Worm (Caenorhabditis elegans) whole organism, young adult: Measurements from ENCODE around the gene ifet-1.
A peak's percentile ranks its signal among the peaks of the same experiment; 100 is the strongest.

Experiments used
- B0035.1 ChIP-seq: sonication (generic microtip); optimal IDR thresholded peaks from 2 replicates; lab custom pipeline; 2016; ENCODE audit warnings: missing genetic modification characterization, mild to moderate bottlenecking, missing compliant biosample characterization, missing genotype, missing genetic modification reagents
- C06A6.2 ChIP-seq: fragments of 200-800 bp; sonication (Bioruptor generic); conservative IDR thresholded peaks from 2 replicates; pipeline ENCODE4 v1.3.6; 2022; ENCODE audit warnings: missing genetic modification characterization, missing compliant biosample characterization
- C17E4.6 ChIP-seq: fragments of 200-800 bp; sonication (Bioruptor generic); IDR thresholded peaks from 2 replicates; pipeline ENCODE4 v1.3.6; 2022; ENCODE audit warnings: missing genetic modification reagents, missing genetic modification characterization, missing compliant biosample characterization
- D2030.7 ChIP-seq: fragments of 200-800 bp; sonication (Bioruptor generic); IDR thresholded peaks from 2 replicates; pipeline ENCODE4 v1.3.6; 2022; ENCODE audit warnings: missing genetic modification reagents, missing genetic modification characterization, missing compliant biosample characterization
- F37B4.10 ChIP-seq: fragments of 200-800 bp; sonication (Bioruptor generic); IDR thresholded peaks from 2 replicates; pipeline ENCODE4 v1.3.6; 2022; ENCODE audit warnings: missing genetic modification characterization, missing compliant biosample characterization
- F49E8.2 ChIP-seq: sonication (generic microtip); optimal IDR thresholded peaks from 3 replicates; lab custom pipeline; 2017; ENCODE audit warnings: missing genetic modification characterization, mild to moderate bottlenecking, missing compliant biosample characterization, antibody characterized with exemption, moderate library complexity; ENCODE audit not compliant: insufficient read depth
- F52B5.7 ChIP-seq: sonication (generic microtip); optimal IDR thresholded peaks from 2 replicates; lab custom pipeline; 2016; ENCODE audit warnings: mild to moderate bottlenecking, missing genetic modification characterization, missing compliant biosample characterization
- F57C9.4 ChIP-seq: sonication (generic microtip); optimal IDR thresholded peaks from 2 replicates; lab custom pipeline; 2017; ENCODE audit warnings: mild to moderate bottlenecking, missing genetic modification characterization, missing compliant biosample characterization
- K11D2.4 ChIP-seq: fragments of 200-800 bp; sonication (Bioruptor generic); IDR thresholded peaks from 2 replicates; pipeline ENCODE4 v1.3.6; 2022; ENCODE audit warnings: missing genetic modification reagents, missing genetic modification characterization, missing compliant biosample characterization
- Y79H2A.3 ChIP-seq: fragments of 200-800 bp; sonication (Bioruptor generic); conservative IDR thresholded peaks from 2 replicates; pipeline ENCODE4 v1.3.6; 2022; ENCODE audit warnings: missing genetic modification reagents, missing genetic modification characterization, missing compliant biosample characterization
- akir-1 ChIP-seq: fragments of 200-800 bp; sonication (Bioruptor generic); optimal IDR thresholded peaks from 2 replicates; lab custom pipeline; 2018; ENCODE audit warnings: mild to moderate bottlenecking, missing genetic modification characterization, moderate library complexity, missing compliant biosample characterization
- aptf-3 ChIP-seq: fragments of 200-800 bp; sonication (Bioruptor generic); IDR thresholded peaks from 2 replicates; pipeline ENCODE4 v1.3.6; 2022; ENCODE audit warnings: missing genetic modification characterization, missing compliant biosample characterization
- bed-2 ChIP-seq: fragments of 200-800 bp; sonication (Bioruptor generic); IDR thresholded peaks from 2 replicates; pipeline ENCODE4 v1.3.6; 2022; ENCODE audit warnings: missing genetic modification reagents, missing genetic modification characterization, missing compliant biosample characterization
- ccch-3 ChIP-seq: fragments of 200-800 bp; sonication (Bioruptor generic); optimal IDR thresholded peaks from 2 replicates; lab custom pipeline; 2018; ENCODE audit warnings: mild to moderate bottlenecking, missing genetic modification characterization, missing compliant biosample characterization
- ceh-100 ChIP-seq: fragments of 200-800 bp; sonication (Bioruptor generic); IDR thresholded peaks from 2 replicates; pipeline ENCODE4 v1.3.6; 2022; ENCODE audit warnings: missing genetic modification reagents, missing genetic modification characterization, missing compliant biosample characterization
- ceh-58 ChIP-seq: fragments of 200-800 bp; sonication (Bioruptor generic); IDR thresholded peaks from 2 replicates; pipeline ENCODE4 v1.3.6; 2022; ENCODE audit warnings: missing genetic modification characterization, missing compliant biosample characterization
- egl-18 ChIP-seq: fragments of 200-800 bp; sonication (Bioruptor generic); IDR thresholded peaks from 2 replicates; pipeline ENCODE4 v1.3.6; 2022; ENCODE audit warnings: missing genetic modification reagents, missing genetic modification characterization, missing compliant biosample characterization
- egl-44 ChIP-seq: fragments of 200-800 bp; sonication (Bioruptor generic); IDR thresholded peaks from 2 replicates; pipeline ENCODE4 v1.3.6; 2022; ENCODE audit warnings: missing genetic modification reagents, missing genetic modification characterization, missing compliant biosample characterization
- ets-4 ChIP-seq: fragments of 200-800 bp; sonication (Bioruptor generic); optimal IDR thresholded peaks from 2 replicates; lab custom pipeline; 2018; ENCODE audit warnings: mild to moderate bottlenecking, missing genetic modification characterization, missing compliant biosample characterization
- him-1 ChIP-seq: sonication (generic microtip); optimal IDR thresholded peaks from 2 replicates; lab custom pipeline; 2016; ENCODE audit warnings: missing genotype, missing genetic modification reagents, missing genetic modification characterization, missing compliant biosample characterization
- hmg-20 ChIP-seq: fragments of 200-800 bp; sonication (Bioruptor generic); IDR thresholded peaks from 2 replicates; pipeline ENCODE4 v1.3.6; 2022; ENCODE audit warnings: missing genetic modification reagents, missing genetic modification characterization, missing compliant biosample characterization
- lag-1 ChIP-seq: fragments of 200-800 bp; sonication (Bioruptor generic); IDR thresholded peaks from 2 replicates; pipeline ENCODE4 v1.3.6; 2022; ENCODE audit warnings: missing genetic modification reagents, missing genetic modification characterization, missing compliant biosample characterization
- lin-26 ChIP-seq: fragments of 200-800 bp; sonication (Bioruptor generic); IDR thresholded peaks from 2 replicates; pipeline ENCODE4 v1.3.6; 2022; ENCODE audit warnings: missing genetic modification reagents, missing genetic modification characterization, missing compliant biosample characterization
- lsl-1 ChIP-seq: fragments of 200-800 bp; sonication (Bioruptor generic); optimal IDR thresholded peaks from 2 replicates; lab custom pipeline; 2018; ENCODE audit warnings: mild to moderate bottlenecking, missing genetic modification characterization, moderate library complexity, missing compliant biosample characterization
- madf-3 ChIP-seq: fragments of 200-800 bp; sonication (Bioruptor generic); IDR thresholded peaks from 2 replicates; pipeline ENCODE4 v1.3.6; 2022; ENCODE audit warnings: missing genetic modification reagents, missing genetic modification characterization, missing compliant biosample characterization
- mes-4 ChIP-seq: sonication (generic microtip); optimal IDR thresholded peaks from 2 replicates; lab custom pipeline; 2016; ENCODE audit warnings: missing genotype, missing genetic modification characterization, missing compliant biosample characterization
- mxl-1 ChIP-seq: sonication (generic microtip); optimal IDR thresholded peaks from 2 replicates; lab custom pipeline; 2016; ENCODE audit warnings: missing genetic modification characterization, missing compliant biosample characterization
- nfya-2 ChIP-seq: fragments of 200-800 bp; sonication (Bioruptor generic); IDR thresholded peaks from 2 replicates; pipeline ENCODE4 v1.3.6; 2022; ENCODE audit warnings: missing genetic modification reagents, missing genetic modification characterization, missing compliant biosample characterization
- nhr-80 ChIP-seq: sonication (generic microtip); optimal IDR thresholded peaks from 2 replicates; lab custom pipeline; 2016; ENCODE audit warnings: missing genetic modification characterization, missing compliant biosample characterization
- nhr-90 ChIP-seq: sonication (generic microtip); optimal IDR thresholded peaks from 2 replicates; lab custom pipeline; 2016; ENCODE audit warnings: missing genotype, mild to moderate bottlenecking, missing genetic modification characterization, missing compliant biosample characterization
- sea-2 ChIP-seq: fragments of 200-800 bp; sonication (Bioruptor generic); IDR thresholded peaks from 2 replicates; pipeline ENCODE4 v1.3.6; 2022; ENCODE audit warnings: missing genetic modification characterization, missing compliant biosample characterization
- snpc-3.4 ChIP-seq: sonication (generic microtip); optimal IDR thresholded peaks from 2 replicates; lab custom pipeline; 2017; ENCODE audit warnings: missing genetic modification characterization, mild to moderate bottlenecking, missing compliant biosample characterization, antibody characterized with exemption, moderate library complexity, missing genotype, missing genetic modification reagents
- tbp1 ChIP-seq: fragments of 200-800 bp; sonication (Bioruptor generic); optimal IDR thresholded peaks from 2 replicates; lab custom pipeline; 2018; ENCODE audit warnings: mild to moderate bottlenecking, missing genetic modification characterization, missing compliant biosample characterization
- ztf-26 ChIP-seq: sonication (generic microtip); optimal IDR thresholded peaks from 2 replicates; lab custom pipeline; 2017; ENCODE audit warnings: missing genetic modification characterization, missing compliant biosample characterization
- ztf-6 ChIP-seq: fragments of 200-800 bp; sonication (Bioruptor generic); IDR thresholded peaks from 2 replicates; pipeline ENCODE4 v1.3.6; 2022; ENCODE audit warnings: missing genetic modification reagents, missing genetic modification characterization, missing compliant biosample characterization

The ifet-1 gene

ce11 chrIII:4468390-4468789 is 6.6 kb downstream of the ifet-1 start:
- peak; percentile 72 for TF ChIP-seq nhr-80 (tag; lab: Kevin White, UChicago)
- no peak for TF ChIP-seq ets-4 (GFP tag; lab: Kevin White, UChicago)

ce11 chrIII:4467277-4467676 is 7.7 kb downstream of the ifet-1 start, which contains the start of gene ndg-4:
Gene ndg-4, minus strand, starts transcription at chrIII:4467377.
- TF ChIP-seq hmg-20 (GFP tag; lab: Robert Waterston, UW) = no peak
- TF ChIP-seq lsl-1 (GFP tag; lab: Kevin White, UChicago) = no peak
- TF ChIP-seq mes-4 (tag; lab: Kevin White, UChicago) = no peak

DNA sequence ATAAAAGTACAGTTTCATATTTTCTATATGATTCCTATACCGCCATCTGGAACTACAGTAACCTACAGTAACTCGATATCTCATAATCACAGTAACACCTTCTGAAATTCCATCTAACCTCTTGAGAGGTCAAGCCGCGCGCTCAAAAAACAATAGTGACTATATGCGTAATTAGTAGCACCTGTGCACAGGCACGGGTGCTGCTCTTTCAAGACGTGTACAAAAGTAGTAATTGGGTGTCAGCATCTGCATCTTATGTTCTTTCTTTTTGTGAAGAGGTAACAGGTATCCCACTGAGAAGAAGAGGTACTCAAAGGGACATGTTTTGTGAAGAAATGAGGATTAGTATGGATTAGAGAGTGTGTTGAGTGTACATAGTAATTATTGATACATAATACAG is 13.6 kb downstream of the ifet-1 start:
- no peak for TF ChIP-seq aptf-3 (GFP tag; lab: Robert Waterston, UW)
- TF ChIP-seq madf-3 = no peak
- TF ChIP-seq lin-26 (GFP tag; lab: Robert Waterston, UW) = no peak
- TF ChIP-seq C06A6.2 (GFP tag; lab: Robert Waterston, UW) = no peak
- no peak for TF ChIP-seq nhr-90 (tag; lab: Kevin White, UChicago)
- no peak for TF ChIP-seq ztf-26 (tag; lab: Kevin White, UChicago)
- no peak for TF ChIP-seq sea-2 (GFP tag; lab: Robert Waterston, UW)
- no peak for TF ChIP-seq tbp1 (GFP tag; lab: Kevin White, UChicago)
- no peak for TF ChIP-seq him-1 (tag; lab: Kevin White, UChicago)
- no peak for TF ChIP-seq akir-1 (GFP tag; lab: Kevin White, UChicago)
- TF ChIP-seq nfya-2 (GFP tag; lab: Robert Waterston, UW) = no peak
- no peak for TF ChIP-seq egl-18 (GFP tag; lab: Robert Waterston, UW)
- no peak for TF ChIP-seq lag-1
- no peak for TF ChIP-seq ceh-58 (GFP tag; lab: Robert Waterston, UW)
- TF ChIP-seq egl-44 (GFP tag; lab: Robert Waterston, UW) = no peak
- no peak for TF ChIP-seq ccch-3 (GFP tag; lab: Kevin White, UChicago)
- TF ChIP-seq F49E8.2 (tag; lab: Kevin White, UChicago) = no peak
- TF ChIP-seq B0035.1 = no peak
- TF ChIP-seq, all 124 proteins: peak for 0

DNA sequence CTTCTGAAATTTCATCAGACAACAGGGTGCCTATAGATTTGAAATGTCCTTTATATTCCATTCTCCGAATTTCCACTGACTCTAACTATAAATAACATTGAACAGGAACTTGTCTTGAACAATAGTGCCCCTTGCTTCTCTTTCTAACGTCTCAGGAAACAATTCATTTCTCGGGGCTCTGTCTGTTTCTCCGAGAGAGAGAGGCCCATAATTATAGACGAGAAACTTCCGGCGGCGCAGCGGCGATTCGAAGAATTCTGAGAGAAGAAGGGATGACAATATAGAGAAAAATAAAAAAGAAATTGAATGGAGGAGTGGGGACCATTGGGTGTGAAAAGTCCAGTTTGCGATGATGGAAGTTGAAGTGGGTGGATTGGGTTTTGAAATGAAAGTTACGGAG is 14.7 kb downstream of the ifet-1 start:
- TF ChIP-seq snpc-3.4 (tag; lab: Kevin White, UChicago) (no peak), mxl-1 (tag; lab: Kevin White, UChicago) (no peak), F57C9.4 (no peak), Y79H2A.3 (GFP tag; lab: Robert Waterston, UW) (no peak), ceh-58 (GFP tag; lab: Robert Waterston, UW) (no peak), F37B4.10 (GFP tag; lab: Robert Waterston, UW) (no peak), C17E4.6 (GFP tag; lab: Robert Waterston, UW) (no peak), D2030.7 (GFP tag; lab: Robert Waterston, UW) (no peak), F52B5.7 (tag; lab: Kevin White, UChicago) (no peak), ceh-100 (GFP tag; lab: Robert Waterston, UW) (no peak), ztf-6 (no peak), K11D2.4 (no peak), bed-2 (GFP tag; lab: Robert Waterston, UW) (no peak)
